Worm (Caenorhabditis elegans) whole organism, L2 larva: Measurements from ENCODE around the gene npr-20.

Experiments used
- alr-1 ChIP-seq: fragments of 150-350 bp; optimal IDR thresholded peaks from 2 replicates; lab custom pipeline; 2014; ENCODE audit warnings: missing biosample characterization, missing genetic modification characterization
- aly-2 ChIP-seq: fragments of 150-350 bp; optimal IDR thresholded peaks from 2 replicates; lab custom pipeline; 2014; ENCODE audit warnings: missing biosample characterization, missing genetic modification characterization
- lin-13 ChIP-seq: fragments of 150-350 bp; optimal IDR thresholded peaks from 2 replicates; lab custom pipeline; 2014; ENCODE audit warnings: missing biosample characterization, missing genetic modification reagents, missing genetic modification characterization
- nhr-12 ChIP-seq: fragments of 150-350 bp; optimal IDR thresholded peaks from 2 replicates; lab custom pipeline; 2014; ENCODE audit warnings: missing biosample characterization, missing genetic modification characterization
- nhr-21 ChIP-seq: fragments of 150-350 bp; optimal IDR thresholded peaks from 2 replicates; lab custom pipeline; 2014; ENCODE audit warnings: missing biosample characterization, missing genetic modification characterization
- nhr-237 ChIP-seq: fragments of 150-350 bp; optimal IDR thresholded peaks from 2 replicates; lab custom pipeline; 2014; ENCODE audit warnings: missing biosample characterization, missing genetic modification characterization
- nhr-6 ChIP-seq: fragments of 150-350 bp; optimal IDR thresholded peaks from 2 replicates; lab custom pipeline; 2014; ENCODE audit warnings: missing biosample characterization, missing genetic modification characterization
- nhr-77 ChIP-seq: fragments of 150-350 bp; optimal IDR thresholded peaks from 2 replicates; lab custom pipeline; 2014; ENCODE audit warnings: missing biosample characterization, missing genetic modification characterization
- sma-3 ChIP-seq: sonication (generic microtip); optimal IDR thresholded peaks from 2 replicates; lab custom pipeline; 2016; ENCODE audit warnings: missing genetic modification reagents, missing genetic modification characterization, missing compliant biosample characterization
- sma-9 ChIP-seq, 2 experiments: fragments of 150-350 bp in 1 of 2; sonication (generic microtip) in 1 of 2; optimal IDR thresholded peaks; 2 replicates each; lab custom pipeline; 2014 to 2016; ENCODE audit warnings: missing genetic modification characterization in 2 of 2, mild to moderate bottlenecking in 1 of 2, missing biosample characterization in 1 of 2, missing compliant biosample characterization in 1 of 2, missing genetic modification reagents in 1 of 2, moderate library complexity in 1 of 2
- snpc-4 ChIP-seq: fragments of 150-350 bp; optimal IDR thresholded peaks from 2 replicates; lab custom pipeline; 2014; ENCODE audit warnings: missing biosample characterization, missing genetic modification characterization
- ztf-11 ChIP-seq: sonication (generic microtip); optimal IDR thresholded peaks from 2 replicates; lab custom pipeline; 2017; ENCODE audit warnings: missing biosample characterization, missing genetic modification characterization
- ztf-4 ChIP-seq: fragments of 150-350 bp; optimal IDR thresholded peaks from 2 replicates; lab custom pipeline; 2014; ENCODE audit warnings: missing biosample characterization, missing genetic modification characterization

DNA sequence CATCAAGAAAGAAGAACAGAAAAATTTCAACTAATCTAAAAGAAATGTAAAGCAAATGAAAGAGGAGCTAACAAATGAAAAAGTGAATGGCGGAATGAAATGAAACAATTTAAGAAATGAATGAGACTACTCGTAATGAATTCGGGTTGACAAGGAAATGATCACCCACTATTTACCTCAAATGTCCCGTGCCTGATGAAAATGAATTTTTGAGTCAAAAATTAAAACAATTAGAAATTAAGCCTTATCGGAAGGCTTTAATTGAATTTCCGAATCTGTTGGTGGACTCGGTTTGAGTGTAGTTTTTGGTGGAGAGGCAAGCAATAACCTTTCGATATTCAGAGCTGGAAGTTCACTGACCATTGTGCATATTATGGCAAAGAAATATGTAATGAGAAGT, 16.0 kb downstream of the npr-20 start:
- no peak for TF ChIP-seq nhr-77 (tag; lab: Kevin White, UChicago)
- TF ChIP-seq snpc-4 (tag; lab: Kevin White, UChicago), result no peak
- no peak for TF ChIP-seq nhr-12
- TF ChIP-seq lin-13 (GFP tag; lab: Kevin White, UChicago), result no peak
- TF ChIP-seq nhr-21 (tag; lab: Kevin White, UChicago), result no peak
- no peak for TF ChIP-seq ztf-4 (tag; lab: Kevin White, UChicago)
- no peak for TF ChIP-seq sma-9 (GFP tag; optimal IDR thresholded peaks at IDR 0.05; lab: Kevin White, UChicago)
- TF ChIP-seq sma-9 (tag; optimal IDR thresholded peaks at IDR 0.05; lab: Kevin White, UChicago), result no peak
- no peak for TF ChIP-seq sma-3
- no peak for TF ChIP-seq alr-1 (tag; lab: Kevin White, UChicago)
- TF ChIP-seq nhr-6, result no peak
- TF ChIP-seq aly-2 (tag; lab: Kevin White, UChicago), result no peak
- no peak for TF ChIP-seq ztf-11 (tag; lab: Kevin White, UChicago)
- TF ChIP-seq nhr-237 (tag; lab: Kevin White, UChicago), result no peak
